Fruit fly (Drosophila melanogaster) whole organism: ENCODE measurements around the gene CG7094.

Experiments
- CG8478 ChIP-seq: fragments of >200 bp; optimal IDR thresholded peaks from 2 replicates; lab custom pipeline; 2018; ENCODE audit warnings: inconsistent platforms
- Dll ChIP-seq: fragments of >200 bp; optimal IDR thresholded peaks from 2 replicates; lab custom pipeline; 2017
- EcR ChIP-seq, 2 experiments: fragments of >200 bp; optimal IDR thresholded peaks; 2 replicates each; lab custom pipeline; 2017; ENCODE audit warnings: missing biosample characterization in 2 of 2, missing genetic modification characterization in 2 of 2, missing genetic modification reagents in 2 of 2
- pan ChIP-seq: fragments of >200 bp; optimal IDR thresholded peaks from 2 replicates; lab custom pipeline; 2017
- psq ChIP-seq: fragments of >200 bp; optimal IDR thresholded peaks from 2 replicates; lab custom pipeline; 2017
- usp ChIP-seq: fragments of >200 bp; optimal IDR thresholded peaks from 2 replicates; lab custom pipeline; 2017; ENCODE audit warnings: missing biosample characterization, missing genetic modification characterization, mixed read lengths

dm6 chr2L:17564682-17565081 is 9.1 kb upstream of the CG7094 start:
- TF ChIP-seq CG8478 (lab: Kevin White, UChicago) (no peak), psq (no peak), EcR (GFP tag; optimal IDR thresholded peaks at IDR 0.05; lab: Kevin White, UChicago) (no peak), usp (GFP tag; lab: Kevin White, UChicago) (no peak), Dll (lab: Kevin White, UChicago) (no peak), pan (lab: Kevin White, UChicago) (no peak)
